Worm (Caenorhabditis elegans) whole organism, L4 larva: ENCODE measurements around the gene F49C12.12.

Experiments
- F10B5.3 ChIP-seq: sonication (generic microtip); optimal IDR thresholded peaks from 2 replicates; lab custom pipeline; 2016; ENCODE audit warnings: mild to moderate bottlenecking, missing genetic modification characterization, missing compliant biosample characterization
- F26F4.8 ChIP-seq: fragments of 200-800 bp; sonication (Bioruptor generic); conservative IDR thresholded peaks from 2 replicates; pipeline ENCODE4 v1.3.6; 2022; ENCODE audit warnings: missing genetic modification characterization, missing compliant biosample characterization
- F37D6.2 ChIP-seq: sonication (generic microtip); optimal IDR thresholded peaks from 2 replicates; lab custom pipeline; 2016; ENCODE audit warnings: mild to moderate bottlenecking, missing genetic modification characterization, missing compliant biosample characterization
- F44E2.7 ChIP-seq: fragments of 200-800 bp; sonication (Bioruptor generic); IDR thresholded peaks from 2 replicates; pipeline ENCODE4 v2.1.2; 2022; ENCODE audit warnings: missing genetic modification characterization, missing compliant biosample characterization
- R02D3.7 ChIP-seq: fragments of 150-350 bp; sonication (generic microtip); optimal IDR thresholded peaks from 3 replicates; lab custom pipeline; 2014; ENCODE audit warnings: missing biosample characterization, missing genetic modification characterization
- Y48G9A.11 ChIP-seq: fragments of 200-800 bp; sonication (Bioruptor generic); IDR thresholded peaks from 2 replicates; pipeline ENCODE4 v1.3.6; 2022; ENCODE audit warnings: missing genetic modification reagents, missing genetic modification characterization, missing compliant biosample characterization
- Y5F2A.4 ChIP-seq: fragments of 200-800 bp; sonication (Bioruptor generic); optimal IDR thresholded peaks from 2 replicates; lab custom pipeline; 2018; ENCODE audit warnings: mild to moderate bottlenecking, missing genetic modification characterization, missing compliant biosample characterization
- Y75B8A.6 ChIP-seq: fragments of 200-800 bp; sonication (Bioruptor generic); IDR thresholded peaks from 2 replicates; pipeline ENCODE4 v1.3.6; 2022; ENCODE audit warnings: missing genetic modification reagents, missing genetic modification characterization, missing compliant biosample characterization
- ZK337.2 ChIP-seq: fragments of 200-800 bp; sonication (Bioruptor generic); IDR thresholded peaks from 2 replicates; pipeline ENCODE4 v1.3.6; 2022; ENCODE audit warnings: missing genetic modification reagents, missing genetic modification characterization, missing compliant biosample characterization
- ZK546.5 ChIP-seq, 2 experiments: sonication (generic microtip); optimal IDR thresholded peaks; 2 replicates each; lab custom pipeline; 2017; ENCODE audit warnings: missing biosample characterization in 2 of 2, missing genetic modification characterization in 2 of 2
- arid-1 ChIP-seq: fragments of 200-800 bp; sonication (Bioruptor generic); conservative IDR thresholded peaks from 2 replicates; pipeline ENCODE4 v1.3.6; 2022; ENCODE audit warnings: missing genetic modification reagents, missing genetic modification characterization, missing compliant biosample characterization
- ceh-20 ChIP-seq: fragments of 200-800 bp; sonication (Bioruptor generic); IDR thresholded peaks from 2 replicates; pipeline ENCODE4 v1.3.6; 2022; ENCODE audit warnings: missing genetic modification reagents, missing genetic modification characterization, missing compliant biosample characterization
- ceh-28 ChIP-seq: fragments of 150-350 bp; optimal IDR thresholded peaks from 2 replicates; lab custom pipeline; 2014; ENCODE audit warnings: missing biosample characterization, missing genetic modification reagents, missing genetic modification characterization
- ceh-62 ChIP-seq: sonication (generic microtip); optimal IDR thresholded peaks from 2 replicates; lab custom pipeline; 2017; ENCODE audit warnings: missing biosample characterization, missing genetic modification characterization
- ceh-82 ChIP-seq: sonication (generic microtip); optimal IDR thresholded peaks from 2 replicates; lab custom pipeline; 2017; ENCODE audit warnings: missing biosample characterization, missing genetic modification characterization
- ces-1 ChIP-seq: fragments of 150-350 bp; sonication (generic microtip); optimal IDR thresholded peaks from 4 replicates; lab custom pipeline; 2014; ENCODE audit warnings: missing biosample characterization, missing genetic modification reagents, missing genetic modification characterization
- daf-16 ChIP-seq, 3 experiments: sonication (generic microtip); optimal IDR thresholded peaks; 2 replicates each; lab custom pipeline; 2016 to 2017; ENCODE audit warnings: missing genetic modification characterization in 3 of 3, missing genetic modification reagents in 3 of 3, mild to moderate bottlenecking in 2 of 3, missing compliant biosample characterization in 2 of 3, missing biosample characterization in 1 of 3, moderate library complexity in 1 of 3
- daf-8 ChIP-seq: fragments of 200-800 bp; sonication (Bioruptor generic); IDR thresholded peaks from 2 replicates; pipeline ENCODE4 v1.3.6; 2022; ENCODE audit warnings: missing genetic modification characterization, missing compliant biosample characterization
- dmd-9 ChIP-seq: fragments of 200-800 bp; sonication (Bioruptor generic); IDR thresholded peaks from 2 replicates; pipeline ENCODE4 v1.3.6; 2022; ENCODE audit warnings: missing genetic modification reagents, missing genetic modification characterization, missing compliant biosample characterization
- dpl-1 ChIP-seq: fragments of 150-350 bp; optimal IDR thresholded peaks from 2 replicates; lab custom pipeline; 2014; ENCODE audit warnings: missing biosample characterization, missing genetic modification reagents, missing genetic modification characterization
- dve-1 ChIP-seq: sonication (generic microtip); optimal IDR thresholded peaks from 2 replicates; lab custom pipeline; 2017; ENCODE audit warnings: antibody characterized with exemption, mild to moderate bottlenecking, missing genetic modification characterization, missing compliant biosample characterization; ENCODE audit not compliant: insufficient read depth
- egl-27 ChIP-seq: sonication (generic microtip); optimal IDR thresholded peaks from 3 replicates; lab custom pipeline; 2017; ENCODE audit warnings: missing biosample characterization, missing genetic modification reagents, missing genetic modification characterization
- egl-43 ChIP-seq: fragments of 200-800 bp; sonication (Bioruptor generic); IDR thresholded peaks from 2 replicates; pipeline ENCODE4 v1.3.6; 2022; ENCODE audit warnings: missing genetic modification reagents, missing genetic modification characterization, missing compliant biosample characterization
- fkh-10 ChIP-seq: fragments of 150-350 bp; optimal IDR thresholded peaks from 2 replicates; lab custom pipeline; 2014; ENCODE audit warnings: missing biosample characterization, missing genetic modification reagents, missing genetic modification characterization
- jun-1 ChIP-seq: fragments of 150-350 bp; optimal IDR thresholded peaks from 2 replicates; lab custom pipeline; 2014; ENCODE audit warnings: missing biosample characterization, missing genetic modification reagents, missing genetic modification characterization
- lin-15B ChIP-seq: fragments of 150-350 bp; sonication (generic microtip); optimal IDR thresholded peaks from 3 replicates; lab custom pipeline; 2014; ENCODE audit warnings: missing biosample characterization, missing genetic modification characterization
- lin-38 ChIP-seq: fragments of 200-800 bp; sonication (Bioruptor generic); IDR thresholded peaks from 2 replicates; pipeline ENCODE4 v1.3.6; 2022; ENCODE audit warnings: missing genetic modification reagents, missing genetic modification characterization, missing compliant biosample characterization
- lir-3 ChIP-seq: sonication (generic microtip); optimal IDR thresholded peaks from 2 replicates; lab custom pipeline; 2016; ENCODE audit warnings: mild to moderate bottlenecking, missing genetic modification characterization, missing compliant biosample characterization
- lsy-2 ChIP-seq, 2 experiments: fragments of 150-350 bp in 1 of 2; sonication (generic microtip) in 1 of 2; optimal IDR thresholded peaks; 2 replicates each; lab custom pipeline; 2014 to 2017; ENCODE audit warnings: missing biosample characterization in 2 of 2, missing genetic modification characterization in 2 of 2
- mes-2 ChIP-seq: sonication (generic microtip); optimal IDR thresholded peaks from 2 replicates; lab custom pipeline; 2016; ENCODE audit warnings: missing genotype, mild to moderate bottlenecking, missing genetic modification characterization, missing compliant biosample characterization; ENCODE audit not compliant: poor library complexity, severe bottlenecking
- nhr-10 ChIP-seq: fragments of 150-350 bp; optimal IDR thresholded peaks from 2 replicates; lab custom pipeline; 2014; ENCODE audit warnings: missing biosample characterization, missing genetic modification characterization
- nhr-111 ChIP-seq: fragments of 200-800 bp; sonication (Bioruptor generic); optimal IDR thresholded peaks from 2 replicates; lab custom pipeline; 2018; ENCODE audit warnings: mild to moderate bottlenecking, missing genetic modification characterization, missing compliant biosample characterization
- nhr-237 ChIP-seq: sonication (generic microtip); optimal IDR thresholded peaks from 2 replicates; lab custom pipeline; 2017; ENCODE audit warnings: missing biosample characterization, missing genetic modification characterization
- nhr-25 ChIP-seq: sonication (generic microtip); optimal IDR thresholded peaks from 2 replicates; lab custom pipeline; 2017; ENCODE audit warnings: missing genetic modification characterization, mild to moderate bottlenecking, missing compliant biosample characterization, antibody characterized with exemption, moderate library complexity, borderline replicate concordance; ENCODE audit not compliant: insufficient read depth
- nhr-76 ChIP-seq: fragments of 150-350 bp; optimal IDR thresholded peaks from 2 replicates; lab custom pipeline; 2014; ENCODE audit warnings: missing biosample characterization, missing genetic modification characterization
- nhr-77 ChIP-seq: fragments of 150-350 bp; optimal IDR thresholded peaks from 2 replicates; lab custom pipeline; 2014; ENCODE audit warnings: missing biosample characterization, missing genetic modification characterization
- rbr-2 ChIP-seq: sonication (generic microtip); optimal IDR thresholded peaks from 2 replicates; lab custom pipeline; 2016; ENCODE audit warnings: missing genotype, missing genetic modification characterization, missing compliant biosample characterization
- sdz-12 ChIP-seq: fragments of 200-800 bp; sonication (Bioruptor generic); optimal IDR thresholded peaks from 2 replicates; lab custom pipeline; 2018; ENCODE audit warnings: mild to moderate bottlenecking, missing genetic modification characterization, missing compliant biosample characterization
- skn-1 ChIP-seq: fragments of 150-350 bp; optimal IDR thresholded peaks from 2 replicates; lab custom pipeline; 2014; ENCODE audit warnings: missing biosample characterization, missing genetic modification characterization
- tag-97 ChIP-seq: fragments of 200-800 bp; sonication (Bioruptor generic); IDR thresholded peaks from 2 replicates; pipeline ENCODE4 v1.3.6; 2022; ENCODE audit warnings: missing genetic modification characterization, missing compliant biosample characterization
- unc-130 ChIP-seq: sonication (generic microtip); optimal IDR thresholded peaks from 2 replicates; lab custom pipeline; 2016; ENCODE audit warnings: missing genetic modification reagents, missing genetic modification characterization, missing compliant biosample characterization
- unc-39 ChIP-seq: sonication (generic microtip); optimal IDR thresholded peaks from 2 replicates; lab custom pipeline; 2017; ENCODE audit warnings: missing biosample characterization, missing genetic modification characterization
- unc-62 ChIP-seq, 3 experiments: fragments of 150-350 bp in 1 of 3; sonication (generic microtip); optimal IDR thresholded peaks in 2 of 3; peaks in 1 of 3; 1 replicate in 1 of 3; 2 replicates in 2 of 3; lab custom pipeline; 2014 to 2017; ENCODE audit warnings: missing biosample characterization in 3 of 3, missing genetic modification characterization in 3 of 3, missing genetic modification reagents in 3 of 3, missing genotype in 1 of 3
- zip-11 ChIP-seq: fragments of 200-800 bp; sonication (Bioruptor generic); IDR thresholded peaks from 2 replicates; pipeline ENCODE4 v1.3.6; 2022; ENCODE audit warnings: missing genetic modification characterization, missing compliant biosample characterization
- ztf-11 ChIP-seq: fragments of 150-350 bp; optimal IDR thresholded peaks from 2 replicates; lab custom pipeline; 2014; ENCODE audit warnings: missing biosample characterization, missing genetic modification characterization
- ztf-7 ChIP-seq: fragments of 150-350 bp; optimal IDR thresholded peaks from 2 replicates; lab custom pipeline; 2014; ENCODE audit warnings: missing biosample characterization, missing genetic modification characterization

The F49C12.12 gene

ce11 chrIV:9366411-9366810 lies 45.5 kb upstream of the F49C12.12 start, which contains the start of gene pezo-1:
TSS of gene pezo-1 (minus strand) at chrIV:9366511.
- TF ChIP-seq lsy-2 (tag; optimal IDR thresholded peaks at IDR 0.05; lab: Kevin White, UChicago) (peak in 1 of 2 experiments; percentile 48), unc-130 (no peak)
- TF ChIP-seq, all 104 proteins: peak for 1

- TF ChIP-seq unc-39 (tag; lab: Kevin White, UChicago) (no peak), daf-8 (GFP tag; lab: Robert Waterston, UW) (no peak), nhr-76 (tag; lab: Kevin White, UChicago) (no peak), nhr-111 (GFP tag; lab: Kevin White, UChicago) (no peak), jun-1 (tag; lab: Kevin White, UChicago) (no peak), dve-1 (peak; percentile 19), unc-62 (GFP tag; optimal IDR thresholded peaks at IDR 0.05 in 1 of 2; lab: Kevin White, UChicago) (no peak), unc-62 (tag; optimal IDR thresholded peaks at IDR 0.05; lab: Kevin White, UChicago) (no peak), fkh-10 (GFP tag; lab: Kevin White, UChicago) (no peak), lin-38 (GFP tag; lab: Robert Waterston, UW) (no peak), ztf-7 (no peak), daf-16 (GFP tag; optimal IDR thresholded peaks at IDR 0.05; lab: Kevin White, UChicago) (no peak), daf-16 (tag; optimal IDR thresholded peaks at IDR 0.05; lab: Kevin White, UChicago) (peak; percentile 94), tag-97 (GFP tag; lab: Robert Waterston, UW) (no peak)
- TF ChIP-seq, all 104 proteins: peak for 2
Measured at ce11 chrIV:9353728-9354127, 32.8 kb upstream of the F49C12.12 start.

ce11 chrIV:9343102-9343599 lies 22.3 kb upstream of the F49C12.12 start, which contains the start of gene pigc-1:
TSS of gene pigc-1 (minus strand) at chrIV:9343152.
- no peak for TF ChIP-seq ceh-28 (tag; lab: Kevin White, UChicago)
- no peak for TF ChIP-seq skn-1
- no peak for TF ChIP-seq ces-1 (GFP tag; lab: Kevin White, UChicago)
- no peak for TF ChIP-seq daf-16 (GFP tag; optimal IDR thresholded peaks at IDR 0.05; lab: Kevin White, UChicago)
- peak; percentile 90 for TF ChIP-seq daf-16 (tag; optimal IDR thresholded peaks at IDR 0.05; lab: Kevin White, UChicago)
- TF ChIP-seq ceh-20 (GFP tag; lab: Robert Waterston, UW) = no peak
- TF ChIP-seq ceh-82 (tag; lab: Kevin White, UChicago) = no peak
- TF ChIP-seq F26F4.8 (GFP tag; lab: Robert Waterston, UW) = no peak
- no peak for TF ChIP-seq nhr-237 (tag; lab: Kevin White, UChicago)
- no peak for TF ChIP-seq lir-3 (tag; lab: Kevin White, UChicago)
- TF ChIP-seq Y75B8A.6 (GFP tag; lab: Robert Waterston, UW) = no peak
- TF ChIP-seq mes-2 (tag; lab: Kevin White, UChicago) = peak; percentile 10
- TF ChIP-seq F37D6.2 (tag; lab: Kevin White, UChicago) = no peak
- TF ChIP-seq sdz-12 = no peak
- TF ChIP-seq nhr-77 = peak; percentile 31
- TF ChIP-seq nhr-10 (tag; lab: Kevin White, UChicago) = no peak
- TF ChIP-seq egl-27 (tag; lab: Kevin White, UChicago) = no peak
- TF ChIP-seq F10B5.3 (tag; lab: Kevin White, UChicago) = no peak
- peak; percentile 18; the same call in 1 of the 2 replicates for TF ChIP-seq Y48G9A.11 (GFP tag; lab: Robert Waterston, UW)
- no peak for TF ChIP-seq lin-15B
- no peak for TF ChIP-seq nhr-25 (tag; lab: Kevin White, UChicago)
- TF ChIP-seq F44E2.7 = no peak
- no peak for TF ChIP-seq dmd-9
- no peak for TF ChIP-seq ceh-62 (tag; lab: Kevin White, UChicago)
- no peak for TF ChIP-seq ztf-11
- TF ChIP-seq R02D3.7 (tag; lab: Kevin White, UChicago) = no peak
- peak; percentile 38 for TF ChIP-seq lin-38 (GFP tag; lab: Robert Waterston, UW)
- TF ChIP-seq zip-11 (GFP tag; lab: Robert Waterston, UW) = no peak
- no peak for TF ChIP-seq nhr-111 (GFP tag; lab: Kevin White, UChicago)
- TF ChIP-seq dpl-1 = no peak
- TF ChIP-seq arid-1 (GFP tag; lab: Robert Waterston, UW) = no peak
- no peak for TF ChIP-seq rbr-2 (tag; lab: Kevin White, UChicago)
- no peak for TF ChIP-seq ZK337.2
- TF ChIP-seq unc-130 = no peak
- TF ChIP-seq Y5F2A.4 = no peak
- no peak for TF ChIP-seq ZK546.5 (tag; optimal IDR thresholded peaks at IDR 0.05; lab: Kevin White, UChicago)
- no peak for TF ChIP-seq nhr-76 (tag; lab: Kevin White, UChicago)
- no peak for TF ChIP-seq egl-43 (GFP tag; lab: Robert Waterston, UW)
